Fruit fly (Drosophila melanogaster): Measurements from ENCODE around the gene Gabat.

- TF ChIP-seq Eip93F (GFP tag; optimal IDR thresholded peaks at IDR 0.05) = no peak
- peak; percentile 1 for TF ChIP-seq Hr4 (GFP tag; optimal IDR thresholded peaks at IDR 0.05)
- TF ChIP-seq Hr38 (GFP tag; optimal IDR thresholded peaks at IDR 0.05) = no peak
- TF ChIP-seq CG3032 (tag; optimal IDR thresholded peaks at IDR 0.05) = no peak
- no peak for TF ChIP-seq CG32006 (GFP tag; optimal IDR thresholded peaks at IDR 0.05)
- no peak for TF ChIP-seq ss (GFP tag; optimal IDR thresholded peaks at IDR 0.05)
- TF ChIP-seq Gug (GFP tag; IDR thresholded peaks at IDR 0.05) = no peak
- TF ChIP-seq Lpt (GFP tag; optimal IDR thresholded peaks at IDR 0.05) = no peak
- no peak for TF ChIP-seq net (GFP tag; optimal IDR thresholded peaks at IDR 0.05)
- no peak for TF ChIP-seq dac (GFP tag; optimal IDR thresholded peaks at IDR 0.05)
- TF ChIP-seq acj6 (GFP tag; optimal IDR thresholded peaks at IDR 0.05) = no peak
- TF ChIP-seq Blimp-1 (GFP tag; optimal IDR thresholded peaks at IDR 0.05) = no peak
Measured at dm6 chr3L:19991714-19992231, 8.7 kb downstream of the Gabat start, which contains the start of the genes CG7646 and Nca.
